Fruit fly (Drosophila melanogaster): ENCODE results near the gene Set8.

Gene Set8

dm6 chr3R:14346838-14347745, 31.3 kb downstream of the Set8 start (continued):
- TF ChIP-seq Ets65A (GFP tag) (peak; percentile 93), CG1603 (tag; optimal IDR thresholded peaks at IDR 0.05) (peak; percentile 3), schlank (tag; optimal IDR thresholded peaks at IDR 0.05) (no peak), CG15011 (GFP tag; optimal IDR thresholded peaks at IDR 0.05) (peak; percentile 42), caup (GFP tag; optimal IDR thresholded peaks at IDR 0.05; ENCODE audit: severe bottlenecking) (peak; percentile 72), CG4730 (GFP tag; IDR thresholded peaks at IDR 0.05) (0 out of 2 replicates have a peak, but pooled peaks have one; percentile 32), NfI (GFP tag; optimal IDR thresholded peaks at IDR 0.05) (peak; percentile 68), CG6272 (GFP tag; IDR thresholded peaks at IDR 0.05) (no peak), Aef1 (GFP tag; IDR thresholded peaks at IDR 0.05) (peak; percentile 24; the same call in 1 of the 3 replicates), bcd (GFP tag; optimal IDR thresholded peaks at IDR 0.05) (peak; percentile 69), CG4360 (GFP tag; IDR thresholded peaks at IDR 0.05) (peak; percentile 82), CG13624 (GFP tag; optimal IDR thresholded peaks at IDR 0.05) (peak; percentile 21), Ada2b (GFP tag; IDR thresholded peaks at IDR 0.05) (peak; percentile 27; the same call in 1 of the 2 replicates), CG10462 (GFP tag; optimal IDR thresholded peaks at IDR 0.05) (peak; percentile 12), gem (tag; optimal IDR thresholded peaks at IDR 0.05) (peak; percentile 81), CG10366 (GFP tag; IDR thresholded peaks at IDR 0.05) (peak; percentile 40), NC2α (GFP tag; optimal IDR thresholded peaks at IDR 0.05) (no peak), pzg (GFP tag; optimal IDR thresholded peaks at IDR 0.05) (no peak), CG7372 (GFP tag; IDR thresholded peaks at IDR 0.05) (no peak), Eip74EF (GFP tag; optimal IDR thresholded peaks at IDR 0.05) (peak in 1 of 2 experiments; percentile 33), Sin3A (optimal IDR thresholded peaks at IDR 0.05) (no peak), ranshi (GFP tag; IDR thresholded peaks at IDR 0.05) (peak; percentile 38; the same call in 1 of the 2 replicates), CG4707 (GFP tag; optimal IDR thresholded peaks at IDR 0.05) (no peak), CG7556 (GFP tag; optimal IDR thresholded peaks at IDR 0.05) (peak; percentile 84), CG12744 (GFP tag; optimal IDR thresholded peaks at IDR 0.05) (no peak), ewg (GFP tag; optimal IDR thresholded peaks at IDR 0.05) (no peak), Poxn (GFP tag; IDR thresholded peaks at IDR 0.05) (no peak), usp (GFP tag; optimal IDR thresholded peaks at IDR 0.05) (no peak)

dm6 chr3R:14348480-14348879, 32.6 kb downstream of the Set8 start:
- TF ChIP-seq CG2678 (tag; optimal IDR thresholded peaks at IDR 0.05), result peak; percentile 60
- peak; percentile 48 for TF ChIP-seq dmrt99B (tag; optimal IDR thresholded peaks at IDR 0.05)
- TF ChIP-seq salm (tag; optimal IDR thresholded peaks at IDR 0.05), result no peak
- no peak for TF ChIP-seq disco-r (GFP tag; optimal IDR thresholded peaks at IDR 0.05)
- TF ChIP-seq grau (tag; optimal IDR thresholded peaks at IDR 0.05), result peak; percentile 41
- no peak for TF ChIP-seq abd-A (tag; optimal IDR thresholded peaks at IDR 0.05)
- TF ChIP-seq CG15514 (GFP tag; optimal IDR thresholded peaks at IDR 0.05), result peak; percentile 7
- no peak for TF ChIP-seq GATAe (GFP tag; conservative IDR thresholded peaks at IDR 0.05)
- TF ChIP-seq CG13424 (tag; optimal IDR thresholded peaks at IDR 0.05), result peak; percentile 10
- TF ChIP-seq D19A (tag; optimal IDR thresholded peaks at IDR 0.05), result peak; percentile 26
- peak; percentile 57 for TF ChIP-seq CG7556 (GFP tag; optimal IDR thresholded peaks at IDR 0.05)
- peak; percentile 51 for TF ChIP-seq lab (GFP tag; optimal IDR thresholded peaks at IDR 0.05)
- TF ChIP-seq mam (GFP tag; optimal IDR thresholded peaks at IDR 0.05), result no peak
- TF ChIP-seq nerfin-2 (GFP tag; IDR thresholded peaks at IDR 0.05; ENCODE audit: partially characterized antibody), result no peak
- TF ChIP-seq CG8924 (tag; optimal IDR thresholded peaks at IDR 0.05), result peak; percentile 10
- peak; percentile 9 for TF ChIP-seq phol (tag; optimal IDR thresholded peaks at IDR 0.05)
- TF ChIP-seq Myb (GFP tag; optimal IDR thresholded peaks at IDR 0.05), result no peak
- 0 out of 3 replicates have a peak, but pooled peaks have one; percentile 24 for TF ChIP-seq row (GFP tag; IDR thresholded peaks at IDR 0.05)
- peak; percentile 43 for TF ChIP-seq cwo (GFP tag; optimal IDR thresholded peaks at IDR 0.05)
- no peak for TF ChIP-seq CG15479 (GFP tag; optimal IDR thresholded peaks at IDR 0.05)
- peak; percentile 69 for TF ChIP-seq CG18599 (GFP tag; optimal IDR thresholded peaks at IDR 0.05)
- TF ChIP-seq Fer3 (tag; optimal IDR thresholded peaks at IDR 0.05), result peak; percentile 0

All from whole organism, embryonic.